Worm (Caenorhabditis elegans): ENCODE results near the gene F53E10.5.

DNA sequence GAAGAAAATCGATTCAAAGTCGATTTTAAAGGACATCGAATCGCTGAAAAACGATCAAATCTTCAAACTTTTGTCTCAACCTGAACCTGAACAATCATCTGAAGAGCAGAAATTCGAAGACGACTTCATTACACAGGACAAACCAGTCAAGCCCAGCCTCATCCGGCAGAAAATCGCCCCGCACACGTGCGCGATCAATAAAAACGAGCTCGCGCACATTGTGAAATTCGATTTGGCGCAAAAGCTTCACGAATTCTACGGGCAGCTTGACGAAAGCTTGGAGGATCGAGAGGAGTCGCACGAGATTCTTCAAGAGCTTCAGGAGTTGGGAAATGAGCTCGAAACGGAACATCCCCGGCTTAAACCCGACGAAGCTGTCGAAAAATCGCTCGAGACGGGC, 40.3 kb upstream of the F53E10.5 start, which contains the start of gene W02H5.2:
- no peak for TF ChIP-seq F57C9.4 (tag; optimal IDR thresholded peaks at IDR 0.05)
- TF ChIP-seq Y56A3A.18 (GFP tag; IDR thresholded peaks at IDR 0.05) = no peak
- TF ChIP-seq mel-28 (tag; optimal IDR thresholded peaks at IDR 0.05; ENCODE audit: borderline replicate concordance) = no peak
- no peak for TF ChIP-seq B0019.2 (GFP tag; conservative IDR thresholded peaks at IDR 0.05)
- TF ChIP-seq ama-1 (optimal IDR thresholded peaks at IDR 0.05) = no peak
- no peak for TF ChIP-seq ama-1 (GFP tag; optimal IDR thresholded peaks at IDR 0.05)
